Worm (Caenorhabditis elegans): ENCODE results near the gene F26D11.2.

Gene F26D11.2

ce11 chrV:7995878-7996277 is 36.8 kb downstream of the F26D11.2 start, which contains the start of gene Y97E10AR.2:
Gene Y97E10AR.2, plus strand, starts transcription at chrV:7996178.
- TF ChIP-seq ceh-63 (GFP tag; optimal IDR thresholded peaks at IDR 0.05) (no peak), pag-3 (tag; optimal IDR thresholded peaks at IDR 0.05; ENCODE audit: borderline replicate concordance, insufficient read depth) (no peak), fos-1 (tag; optimal IDR thresholded peaks at IDR 0.05) (no peak), nhr-20 (tag; optimal IDR thresholded peaks at IDR 0.05) (no peak), C16A3.4 (tag; optimal IDR thresholded peaks at IDR 0.05) (no peak), sox-4 (tag; optimal IDR thresholded peaks at IDR 0.05) (no peak), unc-98 (GFP tag; IDR thresholded peaks at IDR 0.05) (no peak), nhr-28 (tag; optimal IDR thresholded peaks at IDR 0.05) (no peak), snpc-4 (tag; optimal IDR thresholded peaks at IDR 0.05) (no peak), ceh-88 (GFP tag; IDR thresholded peaks at IDR 0.05) (no peak), ets-5 (GFP tag; IDR thresholded peaks at IDR 0.05) (no peak), pqm-1 (tag; optimal IDR thresholded peaks at IDR 0.05) (no peak), unc-86 (tag; optimal IDR thresholded peaks at IDR 0.05) (no peak), egl-27 (tag; optimal IDR thresholded peaks at IDR 0.05) (no peak), hpl-2 (GFP tag; optimal IDR thresholded peaks at IDR 0.05) (no peak), jun-1 (tag; optimal IDR thresholded peaks at IDR 0.05) (no peak), nhr-47 (tag; optimal IDR thresholded peaks at IDR 0.05) (no peak)

ce11 chrV:8000929-8001513 is 42.0 kb downstream of the F26D11.2 start, which contains the start of gene Y97E10AR.1:
Gene Y97E10AR.1, plus strand, starts transcription at chrV:8001463.
- TF ChIP-seq lin-35 (GFP tag; optimal IDR thresholded peaks at IDR 0.05) = peak; percentile 40 to 64
- TF ChIP-seq nhr-11 (tag; optimal IDR thresholded peaks at IDR 0.05) = peak; percentile 49
- no peak for TF ChIP-seq ceh-63 (GFP tag; optimal IDR thresholded peaks at IDR 0.05)
- no peak for TF ChIP-seq hpl-2 (GFP tag; optimal IDR thresholded peaks at IDR 0.05)
- TF ChIP-seq nhr-90 (tag; optimal IDR thresholded peaks at IDR 0.05; ENCODE audit: poor library complexity) = no peak
- no peak for TF ChIP-seq nhr-84 (tag; optimal IDR thresholded peaks at IDR 0.05)
- peak; percentile 74 for TF ChIP-seq nhr-19 (GFP tag; conservative IDR thresholded peaks at IDR 0.05)
- TF ChIP-seq C16A3.4 (tag; optimal IDR thresholded peaks at IDR 0.05) = peak; percentile 73
- peak; percentile 51 for TF ChIP-seq lin-39 (tag; optimal IDR thresholded peaks at IDR 0.05)
- no peak for TF ChIP-seq unc-30 (tag; optimal IDR thresholded peaks at IDR 0.05)
- TF ChIP-seq nhr-76 (tag; optimal IDR thresholded peaks at IDR 0.05) = no peak
- no peak for TF ChIP-seq nhr-28 (tag; optimal IDR thresholded peaks at IDR 0.05)
- TF ChIP-seq nhr-237 (tag; optimal IDR thresholded peaks at IDR 0.05) = no peak
- no peak for TF ChIP-seq vab-15 (tag; optimal IDR thresholded peaks at IDR 0.05)
- peak; percentile 76 for TF ChIP-seq nhr-20 (tag; optimal IDR thresholded peaks at IDR 0.05)
- peak; percentile 77 for TF ChIP-seq nhr-77 (tag; optimal IDR thresholded peaks at IDR 0.05)
- TF ChIP-seq isw-1 (GFP tag; IDR thresholded peaks at IDR 0.05) = peak; percentile 69
- peak; percentile 3 for TF ChIP-seq snpc-4 (tag; optimal IDR thresholded peaks at IDR 0.05)
- TF ChIP-seq pax-3 (tag; optimal IDR thresholded peaks at IDR 0.05) = no peak
- TF ChIP-seq skn-1 (tag; optimal IDR thresholded peaks at IDR 0.05) = peak; percentile 47
- peak; percentile 90 for TF ChIP-seq unc-86 (tag; optimal IDR thresholded peaks at IDR 0.05)
- TF ChIP-seq fkh-10 (GFP tag; optimal IDR thresholded peaks at IDR 0.05) = peak; percentile 57
- TF ChIP-seq fkh-8 (tag; optimal IDR thresholded peaks at IDR 0.05) = peak; percentile 93
- TF ChIP-seq aha-1 (tag; optimal IDR thresholded peaks at IDR 0.05) = no peak
- peak; percentile 98 for TF ChIP-seq lin-14 (GFP tag; optimal IDR thresholded peaks at IDR 0.05)
- peak; percentile 67 for TF ChIP-seq xbp-1 (tag; optimal IDR thresholded peaks at IDR 0.05)
- peak; percentile 66 to 68 for TF ChIP-seq efl-1 (optimal IDR thresholded peaks at IDR 0.05)
- peak; percentile 50 to 96 for TF ChIP-seq efl-1 (GFP tag; optimal IDR thresholded peaks at IDR 0.05 in 1 of 2)
- no peak for TF ChIP-seq hlh-17 (GFP tag; optimal IDR thresholded peaks at IDR 0.05; ENCODE audit: borderline replicate concordance)
- peak; percentile 69 for TF ChIP-seq dsc-1 (tag; optimal IDR thresholded peaks at IDR 0.05)
- TF ChIP-seq pqm-1 (tag; optimal IDR thresholded peaks at IDR 0.05) = no peak
- TF ChIP-seq elt-2 (tag; optimal IDR thresholded peaks at IDR 0.05) = peak; percentile 81
- TF ChIP-seq egl-13 (tag; optimal IDR thresholded peaks at IDR 0.05) = peak; percentile 73
- peak; percentile 50 for TF ChIP-seq lin-13 (GFP tag; optimal IDR thresholded peaks at IDR 0.05)
- TF ChIP-seq lin-15B (tag; optimal IDR thresholded peaks at IDR 0.05) = peak; percentile 13
- peak in 1 of 6 experiments; percentile 7 for TF ChIP-seq elt-3 (tag; optimal IDR thresholded peaks at IDR 0.05)
- TF ChIP-seq ceh-88 (GFP tag; IDR thresholded peaks at IDR 0.05) = peak; percentile 29; the same call in 1 of the 2 replicates
- TF ChIP-seq snu-23 (GFP tag; optimal IDR thresholded peaks at IDR 0.05) = peak; percentile 81
- TF ChIP-seq sox-4 (tag; optimal IDR thresholded peaks at IDR 0.05) = no peak
- no peak for TF ChIP-seq Y116A8C.19 (tag; optimal IDR thresholded peaks at IDR 0.05; ENCODE audit: borderline replicate concordance)
- TF ChIP-seq rnt-1 (tag; optimal IDR thresholded peaks at IDR 0.05) = peak; percentile 70
- peak; percentile 25 for TF ChIP-seq F16B12.6 (tag; optimal IDR thresholded peaks at IDR 0.05)

Data from whole organism, L1 larva.